Worm (Caenorhabditis elegans) whole organism, L1 larva: ENCODE results near the gene ung-1.

Experiments used
- aha-1 ChIP-seq: fragments of 150-350 bp; optimal IDR thresholded peaks from 2 replicates; lab custom pipeline; 2014; ENCODE audit warnings: missing biosample characterization, missing genetic modification characterization
- aly-2 ChIP-seq: fragments of 150-350 bp; optimal IDR thresholded peaks from 2 replicates; lab custom pipeline; 2014; ENCODE audit warnings: missing biosample characterization, missing genetic modification characterization
- ama-1 ChIP-seq: fragments of 150-350 bp; optimal IDR thresholded peaks from 2 replicates; lab custom pipeline; 2014
- blmp-1 ChIP-seq: fragments of 150-350 bp; optimal IDR thresholded peaks from 2 replicates; lab custom pipeline; 2014; ENCODE audit warnings: missing biosample characterization, missing genetic modification characterization
- ceh-8 ChIP-seq: fragments of 200-800 bp; sonication (Bioruptor generic); optimal IDR thresholded peaks from 2 replicates; lab custom pipeline; 2018; ENCODE audit warnings: mild to moderate bottlenecking, missing genetic modification characterization, moderate library complexity, missing compliant biosample characterization
- ceh-82 ChIP-seq, 3 experiments: fragments of 150-350 bp in 1 of 3; sonication (generic microtip) in 2 of 3; optimal IDR thresholded peaks; 2 replicates each; lab custom pipeline; 2014 to 2017; ENCODE audit warnings: missing biosample characterization in 3 of 3, missing genetic modification characterization in 3 of 3
- ceh-88 ChIP-seq: fragments of 200-800 bp; sonication (Bioruptor generic); IDR thresholded peaks from 2 replicates; pipeline ENCODE4 v1.3.6; 2022; ENCODE audit warnings: missing genetic modification characterization, missing compliant biosample characterization
- dpl-1 ChIP-seq, 3 experiments: fragments of 150-350 bp in 2 of 3; sonication (generic microtip) in 1 of 3; optimal IDR thresholded peaks; 2 replicates each; lab custom pipeline; 2014 to 2017; ENCODE audit warnings: missing biosample characterization in 3 of 3, missing genetic modification characterization in 3 of 3, missing genetic modification reagents in 3 of 3
- efl-1 ChIP-seq, 4 experiments: fragments of 150-350 bp; optimal IDR thresholded peaks in 3 of 4; peaks in 1 of 4; 1 replicate in 1 of 4; 2 replicates in 3 of 4; lab custom pipeline; 2014; ENCODE audit warnings: missing biosample characterization in 2 of 4, missing genetic modification characterization in 2 of 4, missing genetic modification reagents in 2 of 4
- elt-2 ChIP-seq: sonication (generic microtip); optimal IDR thresholded peaks from 2 replicates; lab custom pipeline; 2016; ENCODE audit warnings: missing genetic modification characterization, mild to moderate bottlenecking, inconsistent platforms, missing compliant biosample characterization, missing genetic modification reagents
- elt-3 ChIP-seq, 6 experiments: fragments of 150-350 bp in 1 of 6; sonication (generic microtip); optimal IDR thresholded peaks; 2 replicates each; lab custom pipeline; 2017 to 2018; ENCODE audit warnings: missing biosample characterization in 6 of 6, missing genetic modification characterization in 6 of 6, inconsistent platforms in 1 of 6
- fkh-8 ChIP-seq: sonication (generic microtip); optimal IDR thresholded peaks from 2 replicates; lab custom pipeline; 2016; ENCODE audit warnings: mild to moderate bottlenecking, missing genetic modification characterization, missing compliant biosample characterization
- fos-1 ChIP-seq: fragments of 150-350 bp; optimal IDR thresholded peaks from 2 replicates; lab custom pipeline; 2014; ENCODE audit warnings: missing biosample characterization, missing genetic modification characterization
- irx-1 ChIP-seq: sonication (generic microtip); optimal IDR thresholded peaks from 2 replicates; lab custom pipeline; 2016; ENCODE audit warnings: missing genetic modification characterization, missing compliant biosample characterization
- lsy-2 ChIP-seq, 2 experiments: fragments of 150-350 bp; optimal IDR thresholded peaks; 2 replicates each; lab custom pipeline; 2014; ENCODE audit warnings: missing biosample characterization in 2 of 2, missing genetic modification characterization in 2 of 2
- mef-2 ChIP-seq: fragments of 150-350 bp; optimal IDR thresholded peaks from 2 replicates; lab custom pipeline; 2014; ENCODE audit warnings: missing biosample characterization, missing genetic modification characterization
- mep-1 ChIP-seq: fragments of 150-350 bp; optimal IDR thresholded peaks from 2 replicates; lab custom pipeline; 2014; ENCODE audit warnings: missing biosample characterization, missing genetic modification characterization
- nhr-19 ChIP-seq: fragments of 200-800 bp; sonication (Bioruptor generic); conservative IDR thresholded peaks from 2 replicates; pipeline ENCODE4 v1.3.6; 2022; ENCODE audit warnings: missing genetic modification characterization, missing compliant biosample characterization
- nhr-237 ChIP-seq: fragments of 150-350 bp; optimal IDR thresholded peaks from 2 replicates; lab custom pipeline; 2014; ENCODE audit warnings: missing biosample characterization, missing genetic modification characterization
- nhr-76 ChIP-seq: sonication (generic microtip); optimal IDR thresholded peaks from 2 replicates; lab custom pipeline; 2017; ENCODE audit warnings: missing biosample characterization, missing genetic modification characterization
- nhr-85 ChIP-seq: sonication (generic microtip); peaks from one replicate; lab custom pipeline; 2016; ENCODE audit warnings: missing genetic modification characterization, inconsistent platforms, missing compliant biosample characterization
- rnt-1 ChIP-seq: sonication (generic microtip); optimal IDR thresholded peaks from 2 replicates; lab custom pipeline; 2016; ENCODE audit warnings: mild to moderate bottlenecking, missing genetic modification characterization, moderate library complexity, missing compliant biosample characterization
- snpc-4 ChIP-seq: fragments of 150-350 bp; optimal IDR thresholded peaks from 2 replicates; lab custom pipeline; 2014; ENCODE audit warnings: missing biosample characterization, missing genetic modification characterization
- sptf-1 ChIP-seq: fragments of 150-350 bp; optimal IDR thresholded peaks from 2 replicates; lab custom pipeline; 2014; ENCODE audit warnings: missing biosample characterization, missing genetic modification characterization
- tbx-2 ChIP-seq: sonication (generic microtip); optimal IDR thresholded peaks from 2 replicates; lab custom pipeline; 2016; ENCODE audit warnings: missing genetic modification characterization, missing compliant biosample characterization
- unc-130 ChIP-seq: fragments of 150-350 bp; optimal IDR thresholded peaks from 2 replicates; lab custom pipeline; 2017; ENCODE audit warnings: missing biosample characterization, missing genetic modification characterization, inconsistent platforms
- unc-62 ChIP-seq: fragments of 150-350 bp; optimal IDR thresholded peaks from 2 replicates; lab custom pipeline; 2014; ENCODE audit warnings: missing biosample characterization, missing genetic modification reagents, missing genetic modification characterization
- unc-86 ChIP-seq: sonication (generic microtip); optimal IDR thresholded peaks from 2 replicates; lab custom pipeline; 2016; ENCODE audit warnings: missing genetic modification characterization, missing compliant biosample characterization
- xbp-1 ChIP-seq: sonication (generic microtip); optimal IDR thresholded peaks from 2 replicates; lab custom pipeline; 2016; ENCODE audit warnings: missing genetic modification characterization, missing compliant biosample characterization

ung-1 gene

DNA sequence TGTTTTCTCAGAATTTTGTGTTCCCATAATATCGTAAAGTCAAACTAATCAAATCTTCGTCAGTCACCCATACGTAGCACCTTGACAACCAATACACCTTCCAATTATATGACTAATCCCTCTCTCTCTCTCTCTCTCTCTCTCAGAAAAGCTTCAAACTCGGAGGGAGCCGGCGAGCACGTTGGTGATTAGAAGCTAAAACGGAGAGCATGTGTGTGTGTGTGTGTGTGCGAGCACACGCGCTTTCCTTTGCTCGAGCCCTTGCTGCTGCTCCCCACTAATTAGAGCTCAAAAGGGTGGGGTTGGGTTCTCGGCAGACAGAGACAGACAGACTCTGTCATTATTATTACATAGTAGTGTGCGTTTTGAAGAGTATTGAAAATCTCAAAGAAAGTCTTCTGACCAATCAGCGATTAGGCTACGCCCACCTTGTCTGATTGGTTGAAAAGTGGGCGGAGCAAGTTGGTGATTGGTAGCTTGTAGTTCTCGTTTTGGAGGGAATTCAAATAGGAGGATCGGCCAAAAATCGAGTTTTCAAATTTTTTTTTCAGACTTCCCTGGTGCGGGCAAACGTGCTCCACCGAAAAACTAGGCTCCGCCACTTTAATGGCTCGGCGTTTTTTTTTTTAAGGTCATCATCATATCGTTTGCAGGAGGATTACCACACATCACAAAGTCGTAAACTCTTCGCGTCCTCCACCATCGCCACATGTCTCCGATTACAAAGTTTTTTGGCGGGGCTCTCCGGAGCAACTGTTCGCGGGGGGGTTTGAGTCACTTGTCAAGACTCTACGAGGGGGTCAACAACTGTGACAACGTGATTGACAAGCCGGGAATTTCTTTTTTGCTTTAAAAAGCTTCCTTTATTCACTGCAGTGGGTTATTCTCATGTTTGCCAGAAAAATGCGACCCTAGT, 38.6 kb downstream of the ung-1 start (continued):
- TF ChIP-seq unc-62 (GFP tag; lab: Kevin White, UChicago) (peak; percentile 44), sptf-1 (tag; lab: Kevin White, UChicago) (no peak), xbp-1 (peak; percentile 79), fkh-8 (tag; lab: Kevin White, UChicago) (peak; percentile 89), ceh-88 (no peak), blmp-1 (tag; lab: Kevin White, UChicago) (no peak), lsy-2 (tag; optimal IDR thresholded peaks at IDR 0.05; lab: Kevin White, UChicago) (peak in 1 of 2 experiments; percentile 9), nhr-85 (tag; lab: Kevin White, UChicago) (peak; percentile 35), mep-1 (tag; lab: Kevin White, UChicago) (peak; percentile 1), ceh-8 (GFP tag; lab: Kevin White, UChicago) (peak; percentile 46), elt-2 (tag; lab: Kevin White, UChicago) (no peak), aly-2 (tag; lab: Kevin White, UChicago) (no peak), nhr-76 (tag; lab: Kevin White, UChicago) (no peak)

DNA sequence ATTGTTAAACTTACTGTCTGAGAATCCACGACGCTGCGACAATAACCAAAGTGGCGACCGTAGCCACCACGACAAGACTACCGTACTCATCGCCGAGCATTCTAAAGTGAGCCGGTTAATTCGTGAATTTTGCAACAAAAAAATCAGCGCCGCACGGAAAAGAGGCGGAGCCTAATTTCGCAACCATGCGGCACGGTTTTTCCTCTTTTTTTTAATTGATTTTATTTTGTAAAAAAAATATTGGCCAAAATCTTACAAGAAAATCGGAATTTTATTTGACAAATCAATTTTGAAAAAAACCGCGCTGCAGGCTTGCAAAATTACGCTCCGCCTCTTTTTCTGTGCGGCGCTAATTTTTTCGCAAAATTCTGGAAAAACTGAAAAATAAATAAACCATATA, 40.4 kb downstream of the ung-1 start, which contains the start of gene dolk-1:
TSS of gene dolk-1 (minus strand) at position 101 of the 400 bp plus-strand sequence.
- TF ChIP-seq sptf-1 (tag; lab: Kevin White, UChicago) (no peak), irx-1 (tag; lab: Kevin White, UChicago) (no peak), unc-86 (tag; lab: Kevin White, UChicago) (no peak), mef-2 (tag; lab: Kevin White, UChicago) (no peak), ama-1 (lab: Kevin White, UChicago) (no peak), nhr-237 (tag; lab: Kevin White, UChicago) (no peak), unc-130 (tag; lab: Kevin White, UChicago) (no peak), rnt-1 (tag; lab: Kevin White, UChicago) (no peak), aha-1 (tag; lab: Kevin White, UChicago) (no peak), fos-1 (tag; lab: Kevin White, UChicago) (no peak), snpc-4 (tag; lab: Kevin White, UChicago) (no peak), nhr-19 (GFP tag; lab: Robert Waterston, UW) (no peak)

DNA sequence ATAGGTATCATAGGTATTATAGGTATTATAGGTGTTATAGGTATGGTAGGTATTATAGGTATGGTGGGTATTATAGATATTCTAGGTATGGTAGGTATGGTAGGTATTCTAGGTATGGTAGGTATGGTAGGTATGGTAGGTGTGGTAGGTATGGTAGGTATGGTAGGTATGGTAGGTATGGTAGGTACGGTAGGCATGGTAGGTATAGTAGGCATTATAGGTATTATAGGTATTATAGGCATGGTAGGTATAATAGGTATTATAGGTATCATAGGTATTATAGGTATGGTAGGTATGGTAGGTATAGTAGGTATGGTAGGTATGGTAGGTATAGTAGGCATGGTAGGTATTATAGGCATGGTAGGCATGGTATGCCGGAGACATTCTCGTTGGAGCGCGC, 41.9 kb downstream of the ung-1 start:
- TF ChIP-seq nhr-85 (tag; lab: Kevin White, UChicago) (peak; percentile 30), unc-62 (GFP tag; lab: Kevin White, UChicago) (no peak)

DNA sequence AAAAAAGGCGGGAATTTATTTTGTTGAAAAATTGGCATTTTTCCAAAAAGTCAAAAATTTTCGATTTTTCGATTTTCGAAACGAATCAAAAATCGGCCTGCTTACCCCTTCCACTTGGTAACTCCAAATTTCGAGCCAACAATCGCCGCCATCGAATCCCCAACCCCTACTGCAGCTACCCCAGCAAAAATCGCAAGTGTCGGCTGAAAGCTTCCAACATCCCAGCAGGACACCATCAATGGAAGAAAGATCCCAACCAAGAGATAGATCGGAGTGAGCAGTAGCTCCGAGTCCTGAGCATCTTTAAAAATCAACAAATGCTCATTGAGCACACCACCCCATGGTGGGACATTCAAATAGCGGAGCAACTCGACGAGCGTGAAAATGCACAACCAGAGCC, 43.0 kb downstream of the ung-1 start:
- TF ChIP-seq blmp-1 (tag; lab: Kevin White, UChicago) = no peak
- no peak for TF ChIP-seq fos-1 (tag; lab: Kevin White, UChicago)
- no peak for TF ChIP-seq irx-1 (tag; lab: Kevin White, UChicago)
- TF ChIP-seq efl-1 (optimal IDR thresholded peaks at IDR 0.05; lab: Kevin White, UChicago) = no peak
- peak in 1 of 2 experiments; percentile 54 for TF ChIP-seq efl-1 (GFP tag; optimal IDR thresholded peaks at IDR 0.05 in 1 of 2; lab: Kevin White, UChicago)
- TF ChIP-seq nhr-19 (GFP tag; lab: Robert Waterston, UW) = 0 out of 2 replicates have a peak, but pooled peaks have one; percentile 2
- no peak for TF ChIP-seq dpl-1 (GFP tag; optimal IDR thresholded peaks at IDR 0.05; lab: Kevin White, UChicago)
- TF ChIP-seq, all 84 proteins: peak for 2

DNA sequence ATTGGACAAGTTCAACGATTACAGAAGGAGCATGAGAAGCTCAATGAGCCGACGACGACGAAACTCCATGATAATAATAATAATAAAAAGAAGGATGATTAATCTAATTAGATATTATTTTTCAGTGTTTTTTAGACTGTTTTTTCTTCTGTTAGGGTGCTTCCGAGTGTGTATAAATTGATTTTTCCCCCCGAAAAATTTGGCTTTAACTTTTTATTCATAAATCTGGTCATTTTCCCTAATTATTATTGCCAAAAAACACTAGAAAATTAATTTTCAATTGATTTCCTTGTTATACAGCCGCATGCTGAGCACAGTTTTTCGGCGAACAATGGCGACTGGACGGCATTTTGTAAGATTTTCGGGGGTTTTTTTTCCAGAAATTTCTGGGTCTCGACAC, 50.3 kb downstream of the ung-1 start, which contains the start of gene nft-1:
TSS of gene nft-1 (plus strand) at position 301 of the 400 bp plus-strand sequence.
- no peak for TF ChIP-seq efl-1 (optimal IDR thresholded peaks at IDR 0.05; lab: Kevin White, UChicago)
- peak in 1 of 2 experiments; percentile 2 for TF ChIP-seq efl-1 (GFP tag; optimal IDR thresholded peaks at IDR 0.05 in 1 of 2; lab: Kevin White, UChicago)
- no peak for TF ChIP-seq elt-3 (tag; optimal IDR thresholded peaks at IDR 0.05; lab: Kevin White, UChicago)
- no peak for TF ChIP-seq ceh-82 (tag; optimal IDR thresholded peaks at IDR 0.05; lab: Kevin White, UChicago)
- no peak for TF ChIP-seq nhr-237 (tag; lab: Kevin White, UChicago)
- no peak for TF ChIP-seq unc-86 (tag; lab: Kevin White, UChicago)
- TF ChIP-seq tbx-2 (tag; lab: Kevin White, UChicago) = no peak
- no peak for TF ChIP-seq lsy-2 (tag; optimal IDR thresholded peaks at IDR 0.05; lab: Kevin White, UChicago)
